Fruit fly (Drosophila melanogaster) whole organism, embryonic: Measurements from ENCODE around the gene RpL28.
A peak's percentile ranks its signal among the peaks of the same experiment; 100 is the strongest.

ENCODE experiments used
- Adf1 ChIP-seq: fragments of 200-800 bp; sonication (Bioruptor generic); IDR thresholded peaks from 2 replicates; pipeline ENCODE4 v1.3.6; 2022; ENCODE audit warnings: missing biosample characterization, missing genetic modification characterization
- Atf-2 ChIP-seq: fragments of 200-800 bp; sonication (Bioruptor generic); optimal IDR thresholded peaks from 2 replicates; lab custom pipeline; 2016; ENCODE audit warnings: missing biosample characterization, missing genetic modification characterization
- CG10366 ChIP-seq: fragments of 200-800 bp; sonication (Bioruptor generic); IDR thresholded peaks from 2 replicates; pipeline ENCODE4 v1.3.6; 2022; ENCODE audit warnings: missing biosample characterization, missing genetic modification characterization
- CG10431 ChIP-seq: fragments of 200-800 bp; sonication (Bioruptor generic); optimal IDR thresholded peaks from 3 replicates; lab custom pipeline; 2018; ENCODE audit warnings: missing biosample characterization, mild to moderate bottlenecking, missing genetic modification characterization
- CG12942 ChIP-seq: fragments of 200-800 bp; sonication (Bioruptor generic); optimal IDR thresholded peaks from 3 replicates; lab custom pipeline; 2016; ENCODE audit warnings: missing biosample characterization, missing genetic modification characterization
- CG14710 ChIP-seq: fragments of 200-800 bp; sonication (Bioruptor generic); optimal IDR thresholded peaks from 3 replicates; lab custom pipeline; 2019; ENCODE audit warnings: missing biosample characterization, mild to moderate bottlenecking, missing genetic modification characterization, moderate library complexity
- CG17829 ChIP-seq: fragments of 200-800 bp; optimal IDR thresholded peaks from 2 replicates; lab custom pipeline; 2019; ENCODE audit warnings: missing biosample characterization, mild to moderate bottlenecking, missing genetic modification characterization, moderate library complexity
- CG18011 ChIP-seq: fragments of 200-800 bp; sonication (Bioruptor generic); optimal IDR thresholded peaks from 2 replicates; lab custom pipeline; 2017; ENCODE audit warnings: missing biosample characterization, missing genetic modification characterization, mild to moderate bottlenecking, moderate library complexity, missing genotype
- CG2202 ChIP-seq: fragments of 200-800 bp; sonication (Bioruptor generic); optimal IDR thresholded peaks from 2 replicates; lab custom pipeline; 2018; ENCODE audit warnings: missing biosample characterization, mild to moderate bottlenecking, missing genetic modification characterization
- CG2875 ChIP-seq: fragments of 200-800 bp; sonication (Bioruptor generic); optimal IDR thresholded peaks from 2 replicates; lab custom pipeline; 2017; ENCODE audit warnings: missing biosample characterization, mild to moderate bottlenecking, missing genetic modification characterization, missing genetic modification reagents
- CG30020 ChIP-seq: fragments of 200-800 bp; optimal IDR thresholded peaks from 2 replicates; lab custom pipeline; 2019; ENCODE audit warnings: missing biosample characterization, mild to moderate bottlenecking, missing genetic modification characterization, moderate library complexity
- CG3163 ChIP-seq: fragments of 200-800 bp; sonication (Bioruptor generic); optimal IDR thresholded peaks from 3 replicates; lab custom pipeline; 2016; ENCODE audit warnings: missing biosample characterization, missing genetic modification characterization
- CG3995 ChIP-seq: fragments of 200-800 bp; sonication (Bioruptor generic); optimal IDR thresholded peaks from 3 replicates; lab custom pipeline; 2016; ENCODE audit warnings: missing biosample characterization, missing genetic modification characterization
- CG6765 ChIP-seq: fragments of 200-800 bp; sonication (Bioruptor generic); optimal IDR thresholded peaks from 3 replicates; lab custom pipeline; 2017; ENCODE audit warnings: missing biosample characterization, mild to moderate bottlenecking, missing genetic modification characterization
- CG8765 ChIP-seq: fragments of 200-800 bp; sonication (Bioruptor generic); IDR thresholded peaks from 2 replicates; pipeline ENCODE4 v1.3.6; 2022; ENCODE audit warnings: missing biosample characterization, missing genetic modification characterization
- Dip2 ChIP-seq: fragments of 200-800 bp; sonication (Bioruptor generic); IDR thresholded peaks from 2 replicates; pipeline ENCODE4 v1.3.6; 2022; ENCODE audit warnings: missing biosample characterization, missing genetic modification characterization
- Dip3 ChIP-seq: fragments of 200-800 bp; sonication (Bioruptor generic); optimal IDR thresholded peaks from 3 replicates; lab custom pipeline; 2016; ENCODE audit warnings: missing biosample characterization, missing genetic modification characterization
- Drgx ChIP-seq: fragments of 200-800 bp; sonication (Bioruptor generic); IDR thresholded peaks from 2 replicates; pipeline ENCODE4 v1.3.6; 2022; ENCODE audit warnings: missing biosample characterization, missing genetic modification characterization
- GATAe ChIP-seq: fragments of 200-800 bp; sonication (Bioruptor generic); conservative IDR thresholded peaks from 2 replicates; pipeline ENCODE4 v1.3.6; 2022; ENCODE audit warnings: missing biosample characterization, missing genetic modification characterization
- Gsc ChIP-seq: fragments of 200-800 bp; sonication (Bioruptor generic); IDR thresholded peaks from 2 replicates; pipeline ENCODE4 v1.3.6; 2022; ENCODE audit warnings: missing biosample characterization, missing genetic modification characterization
- HLH54F ChIP-seq: fragments of 200-800 bp; sonication (Bioruptor generic); optimal IDR thresholded peaks from 3 replicates; lab custom pipeline; 2016; ENCODE audit warnings: missing biosample characterization, missing genetic modification characterization
- Hmx ChIP-seq: fragments of 200-800 bp; sonication (Bioruptor generic); optimal IDR thresholded peaks from 2 replicates; lab custom pipeline; 2016; ENCODE audit warnings: missing biosample characterization, missing genetic modification characterization
- Hsf ChIP-seq: fragments of 200-800 bp; sonication (Bioruptor generic); optimal IDR thresholded peaks from 3 replicates; lab custom pipeline; 2016; ENCODE audit warnings: missing biosample characterization, missing genetic modification characterization
- Lhr ChIP-seq: fragments of 200-800 bp; sonication (Bioruptor generic); optimal IDR thresholded peaks from 3 replicates; lab custom pipeline; 2017; ENCODE audit warnings: mild to moderate bottlenecking, missing biosample characterization, missing genetic modification reagents, missing genetic modification characterization
- Spps ChIP-seq: fragments of 200-800 bp; sonication (Bioruptor generic); optimal IDR thresholded peaks from 2 replicates; lab custom pipeline; 2018; ENCODE audit warnings: missing biosample characterization, mild to moderate bottlenecking, missing genetic modification characterization
- ac ChIP-seq: fragments of 200-800 bp; sonication (Bioruptor generic); optimal IDR thresholded peaks from 3 replicates; lab custom pipeline; 2017; ENCODE audit warnings: missing biosample characterization, mild to moderate bottlenecking, missing genetic modification characterization
- ci ChIP-seq: fragments of 200-800 bp; sonication (Bioruptor generic); IDR thresholded peaks from 3 replicates; pipeline ENCODE4 v1.3.6; 2022; ENCODE audit warnings: missing biosample characterization, missing genetic modification characterization
- crp ChIP-seq, 2 experiments: fragments of 200-800 bp; sonication (Bioruptor generic); optimal IDR thresholded peaks; 2 replicates in 1 of 2; 3 replicates in 1 of 2; lab custom pipeline; 2017; ENCODE audit warnings: missing biosample characterization in 2 of 2, missing genetic modification characterization in 2 of 2, mild to moderate bottlenecking in 1 of 2, moderate library complexity in 1 of 2
- dan ChIP-seq: fragments of 200-800 bp; sonication (Bioruptor generic); IDR thresholded peaks from 2 replicates; pipeline ENCODE4 v1.3.6; 2022; ENCODE audit warnings: missing biosample characterization, missing genetic modification characterization
- danr ChIP-seq: fragments of 200-800 bp; sonication (Bioruptor generic); IDR thresholded peaks from 2 replicates; pipeline ENCODE4 v1.3.6; 2022; ENCODE audit warnings: missing biosample characterization, missing genetic modification characterization
- disco-r ChIP-seq: fragments of 200-800 bp; sonication (Bioruptor generic); optimal IDR thresholded peaks from 2 replicates; lab custom pipeline; 2016; ENCODE audit warnings: missing biosample characterization, missing genetic modification characterization
- dmrt99B ChIP-seq: fragments of 200-800 bp; sonication (Bioruptor generic); optimal IDR thresholded peaks from 2 replicates; lab custom pipeline; 2018; ENCODE audit warnings: missing biosample characterization, mild to moderate bottlenecking, missing genetic modification characterization, moderate library complexity
- dpn ChIP-seq, 2 experiments: fragments of 200-800 bp; sonication (Bioruptor generic); optimal IDR thresholded peaks; 3 replicates each; lab custom pipeline; 2016; ENCODE audit warnings: missing biosample characterization in 2 of 2, missing genetic modification characterization in 2 of 2
- dysf ChIP-seq: fragments of 200-800 bp; sonication (Bioruptor generic); IDR thresholded peaks from 3 replicates; pipeline ENCODE4 v1.3.6; 2022; ENCODE audit warnings: missing biosample characterization, missing genetic modification characterization
- ewg ChIP-seq: fragments of 200-800 bp; sonication (Bioruptor generic); optimal IDR thresholded peaks from 3 replicates; lab custom pipeline; 2017; ENCODE audit warnings: mild to moderate bottlenecking, missing biosample characterization, missing genetic modification reagents, missing genetic modification characterization
- exex ChIP-seq: fragments of 200-800 bp; sonication (Bioruptor generic); optimal IDR thresholded peaks from 4 replicates; lab custom pipeline; 2018; ENCODE audit warnings: missing biosample characterization, mild to moderate bottlenecking, missing genetic modification characterization, moderate library complexity
- gcm ChIP-seq: fragments of 200-800 bp; sonication (Bioruptor generic); optimal IDR thresholded peaks from 2 replicates; lab custom pipeline; 2019; ENCODE audit warnings: missing biosample characterization, mild to moderate bottlenecking, missing genetic modification characterization, moderate library complexity
- gro ChIP-seq: fragments of 200-800 bp; sonication (Bioruptor generic); optimal IDR thresholded peaks from 2 replicates; lab custom pipeline; 2016; ENCODE audit warnings: missing biosample characterization, missing genetic modification characterization
- her ChIP-seq: fragments of 200-800 bp; sonication (Bioruptor generic); optimal IDR thresholded peaks from 2 replicates; lab custom pipeline; 2016; ENCODE audit warnings: missing biosample characterization, missing genetic modification characterization
- jigr1 ChIP-seq: fragments of 200-800 bp; sonication (Bioruptor generic); IDR thresholded peaks from 3 replicates; pipeline ENCODE4 v1.3.6; 2022; ENCODE audit warnings: missing biosample characterization, missing genetic modification characterization
- maf-S ChIP-seq: fragments of 200-800 bp; sonication (Bioruptor generic); optimal IDR thresholded peaks from 2 replicates; lab custom pipeline; 2016; ENCODE audit warnings: missing biosample characterization, missing genetic modification characterization
- nerfin-1 ChIP-seq: fragments of 200-800 bp; sonication (Bioruptor generic); optimal IDR thresholded peaks from 3 replicates; lab custom pipeline; 2019; ENCODE audit warnings: missing biosample characterization, mild to moderate bottlenecking, missing genetic modification characterization, moderate library complexity
- pan ChIP-seq, 4 experiments: fragments of >200 bp in 3 of 4; fragments of 200-800 bp in 1 of 4; sonication (Bioruptor generic) in 1 of 4; optimal IDR thresholded peaks in 3 of 4; IDR thresholded peaks in 1 of 4; 2 replicates each; pipeline versions ENCODE4 v1.3.6 to Lab custom; 2017 to 2022; ENCODE audit warnings: missing biosample characterization in 2 of 4, missing genetic modification characterization in 2 of 4, mixed read lengths in 1 of 4
- prd ChIP-seq, 3 experiments: fragments of >200 bp in 2 of 3; fragments of 200-800 bp in 1 of 3; sonication (Bioruptor generic) in 1 of 3; optimal IDR thresholded peaks in 2 of 3; IDR thresholded peaks in 1 of 3; 2 replicates in 2 of 3; 3 replicates in 1 of 3; pipeline versions ENCODE4 v1.3.6 to Lab custom; 2017 to 2022; ENCODE audit warnings: missing biosample characterization in 1 of 3, missing genetic modification characterization in 1 of 3
- salm ChIP-seq: fragments of 200-800 bp; sonication (Bioruptor generic); optimal IDR thresholded peaks from 2 replicates; lab custom pipeline; 2018; ENCODE audit warnings: missing biosample characterization, mild to moderate bottlenecking, missing genetic modification characterization
- scrt ChIP-seq: fragments of 200-800 bp; sonication (Bioruptor generic); optimal IDR thresholded peaks from 2 replicates; lab custom pipeline; 2018; ENCODE audit warnings: missing biosample characterization, mild to moderate bottlenecking, missing genetic modification characterization, moderate library complexity
- sens ChIP-seq: fragments of 200-800 bp; sonication (Bioruptor generic); peaks from one replicate; lab custom pipeline; 2016; ENCODE audit warnings: missing biosample characterization, missing genetic modification characterization
- sens-2 ChIP-seq: fragments of 200-800 bp; sonication (Bioruptor generic); IDR thresholded peaks from 2 replicates; pipeline ENCODE4 v1.3.6; 2022; ENCODE audit warnings: missing biosample characterization, missing genetic modification characterization
- sr ChIP-seq: fragments of 200-800 bp; sonication (Bioruptor generic); IDR thresholded peaks from 3 replicates; pipeline ENCODE4 v1.3.6; 2022; ENCODE audit warnings: missing biosample characterization, missing genetic modification characterization
- tin ChIP-seq: fragments of 200-800 bp; sonication (Bioruptor generic); optimal IDR thresholded peaks from 3 replicates; lab custom pipeline; 2016; ENCODE audit warnings: missing biosample characterization, missing genetic modification characterization

The RpL28 gene

DNA sequence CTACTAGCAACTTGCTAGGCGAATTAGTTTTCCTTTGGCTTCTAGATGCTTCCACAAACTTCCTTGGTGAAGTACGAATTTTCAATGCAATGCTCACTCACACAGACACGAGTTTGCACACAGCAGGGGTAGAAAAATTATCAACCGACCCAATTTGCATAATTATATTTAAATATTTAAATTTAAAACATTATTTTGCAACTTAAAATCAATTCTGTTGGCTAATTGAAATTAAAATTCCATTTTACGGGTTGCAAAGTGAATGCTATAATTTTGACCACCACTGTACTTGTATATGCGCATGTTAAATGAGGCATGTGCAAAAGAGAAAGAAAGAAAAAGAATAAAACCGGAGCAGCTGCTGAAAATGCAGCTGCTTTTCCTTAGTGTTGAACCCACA is 28.7 kb downstream of the RpL28 start (continued):
- TF ChIP-seq Spps (tag; lab: Kevin White, UChicago), result peak; percentile 89
- TF ChIP-seq her (GFP tag; lab: Kevin White, UChicago), result no peak
- TF ChIP-seq sr (GFP tag; lab: Robert Waterston, UW), result peak; percentile 54; the same call in 1 of the 3 replicates
- TF ChIP-seq GATAe (GFP tag; lab: Robert Waterston, UW), result peak; percentile 43; the same call in 1 of the 2 replicates
- TF ChIP-seq Lhr (GFP tag; lab: Kevin White, UChicago), result peak; percentile 78
- peak; percentile 86 for TF ChIP-seq CG6765 (GFP tag; lab: Kevin White, UChicago)
- TF ChIP-seq nerfin-1, result peak; percentile 82
- peak; percentile 71 for TF ChIP-seq CG10431 (GFP tag; lab: Kevin White, UChicago)
- TF ChIP-seq pan (optimal IDR thresholded peaks at IDR 0.05; lab: Kevin White, UChicago), result no peak
- peak in 1 of 2 experiments; percentile 97 for TF ChIP-seq pan (GFP tag; optimal IDR thresholded peaks at IDR 0.05 in 1 of 2, IDR thresholded peaks at IDR 0.05 in 1 of 2)
- TF ChIP-seq HLH54F, result peak; percentile 48
- TF ChIP-seq CG3995 (GFP tag; lab: Kevin White, UChicago), result peak; percentile 36
- peak; percentile 95 for TF ChIP-seq gcm (GFP tag; lab: Kevin White, UChicago)
- peak; percentile 76 for TF ChIP-seq Hsf
- TF ChIP-seq jigr1 (GFP tag; lab: Robert Waterston, UW), result peak; percentile 90
- TF ChIP-seq disco-r (GFP tag; lab: Kevin White, UChicago), result peak; percentile 28
- peak; percentile 90 for TF ChIP-seq CG14710 (tag; lab: Kevin White, UChicago)
- peak; percentile 81 for TF ChIP-seq CG8765
- peak; percentile 42 for TF ChIP-seq gro (GFP tag; lab: Kevin White, UChicago)
- TF ChIP-seq Dip2 (GFP tag; lab: Robert Waterston, UW), result peak; percentile 43; the same call in 1 of the 2 replicates
- TF ChIP-seq Adf1, result peak; percentile 70
- TF ChIP-seq Gsc (GFP tag; lab: Robert Waterston, UW), result peak; percentile 86
- peak; percentile 94 for TF ChIP-seq ewg (GFP tag; lab: Kevin White, UChicago)
- TF ChIP-seq maf-S, result no peak
- TF ChIP-seq dysf, result peak; percentile 94
- TF ChIP-seq danr (GFP tag; lab: Robert Waterston, UW), result peak; percentile 85
- peak; percentile 96 for TF ChIP-seq dmrt99B (tag; lab: Kevin White, UChicago)
- TF ChIP-seq Drgx (GFP tag; lab: Robert Waterston, UW), result peak; percentile 99
- TF ChIP-seq CG2202 (tag; lab: Kevin White, UChicago), result peak; percentile 87
- peak; percentile 61 for TF ChIP-seq Dip3 (GFP tag; lab: Kevin White, UChicago)
- TF ChIP-seq sens (GFP tag; lab: Kevin White, UChicago), result peak; percentile 96
- TF ChIP-seq CG18011 (GFP tag; lab: Kevin White, UChicago), result peak; percentile 70
- peak; percentile 97 for TF ChIP-seq ci (GFP tag; lab: Robert Waterston, UW)
- peak; percentile 87 for TF ChIP-seq scrt
- no peak for TF ChIP-seq CG3163 (GFP tag; lab: Kevin White, UChicago)
- peak; percentile 95 for TF ChIP-seq CG17829 (tag; lab: Kevin White, UChicago)
- peak; percentile 80 for TF ChIP-seq CG12942 (GFP tag; lab: Kevin White, UChicago)
- TF ChIP-seq ac (GFP tag; lab: Kevin White, UChicago), result peak; percentile 89
- TF ChIP-seq dpn (GFP tag; optimal IDR thresholded peaks at IDR 0.05; lab: Kevin White, UChicago), result peak; percentile 40 to 92
- no peak for TF ChIP-seq prd (optimal IDR thresholded peaks at IDR 0.05; lab: Kevin White, UChicago)
- peak; percentile 97 for TF ChIP-seq prd (GFP tag; IDR thresholded peaks at IDR 0.05; lab: Robert Waterston, UW)
- TF ChIP-seq sens-2 (GFP tag; lab: Robert Waterston, UW), result peak; percentile 92
- peak; percentile 91 for TF ChIP-seq CG2875 (GFP tag; lab: Kevin White, UChicago)
- peak; percentile 48 for TF ChIP-seq CG30020 (tag; lab: Kevin White, UChicago)
- peak; percentile 89 for TF ChIP-seq tin (GFP tag; lab: Kevin White, UChicago)
- TF ChIP-seq Atf-2 (GFP tag; lab: Kevin White, UChicago), result peak; percentile 27
- TF ChIP-seq dan (GFP tag; lab: Robert Waterston, UW), result peak; percentile 75
- peak; percentile 94 for TF ChIP-seq CG10366 (GFP tag; lab: Robert Waterston, UW)
- TF ChIP-seq exex (tag; lab: Kevin White, UChicago), result peak; percentile 58
- TF ChIP-seq Hmx (GFP tag; lab: Kevin White, UChicago), result no peak
- peak in 1 of 2 experiments; percentile 53 for TF ChIP-seq crp (GFP tag; optimal IDR thresholded peaks at IDR 0.05; lab: Kevin White, UChicago)
- peak; percentile 90 for TF ChIP-seq salm (tag; lab: Kevin White, UChicago)
